Fruit fly (Drosophila melanogaster): ENCODE results near the gene CG10077.
A peak's percentile ranks its signal among the peaks of the same experiment; 100 is the strongest.

Gene CG10077

DNA sequence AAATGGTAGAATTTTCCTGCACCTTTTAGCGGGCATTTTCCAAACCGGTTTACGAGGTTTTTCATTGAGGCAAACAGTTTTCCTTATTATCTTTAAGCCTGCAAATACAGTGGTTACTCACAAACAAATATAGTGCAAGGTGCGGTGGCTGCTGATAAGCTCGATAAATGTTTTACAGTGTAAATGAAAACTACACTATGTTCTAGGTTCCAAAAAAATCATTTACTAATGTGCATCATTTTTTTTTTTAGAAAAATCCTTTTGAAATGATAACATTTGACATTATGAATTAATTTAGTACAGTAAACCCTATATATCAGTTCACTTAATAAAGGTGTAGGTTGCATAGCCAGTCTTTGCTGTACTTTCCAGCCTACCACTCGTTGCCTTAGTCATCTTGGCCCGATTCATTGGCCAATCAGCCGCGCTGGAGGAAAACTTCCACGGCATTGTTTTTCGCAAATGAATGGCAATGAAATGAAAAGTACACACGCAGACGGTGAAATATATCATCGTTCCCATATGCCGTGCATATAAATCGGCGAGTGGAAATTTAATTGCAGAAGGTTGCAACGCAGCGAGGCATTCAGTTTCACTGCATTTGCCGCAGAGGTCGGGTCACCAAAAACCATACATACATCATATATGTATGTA lies 22.5 kb upstream of the CG10077 start (continued):
- no peak for TF ChIP-seq NFAT (GFP tag; IDR thresholded peaks at IDR 0.05)
- TF ChIP-seq prd (optimal IDR thresholded peaks at IDR 0.05), result no peak
- TF ChIP-seq prd (GFP tag; IDR thresholded peaks at IDR 0.05), result peak; percentile 5; the same call in 1 of the 3 replicates
- TF ChIP-seq dan (GFP tag; IDR thresholded peaks at IDR 0.05), result no peak
- TF ChIP-seq lola (GFP tag; optimal IDR thresholded peaks at IDR 0.05), result peak in 1 of 3 experiments; percentile 47
- TF ChIP-seq CG7839 (tag; optimal IDR thresholded peaks at IDR 0.05), result peak; percentile 26
- TF ChIP-seq D19A (tag; optimal IDR thresholded peaks at IDR 0.05), result no peak
- peak; percentile 16 for TF ChIP-seq CG12391 (tag; optimal IDR thresholded peaks at IDR 0.05)
- TF ChIP-seq D19B (GFP tag; optimal IDR thresholded peaks at IDR 0.05), result no peak
- no peak for TF ChIP-seq CG7745 (tag; optimal IDR thresholded peaks at IDR 0.05)
- peak; percentile 12 for TF ChIP-seq Xbp1 (GFP tag; optimal IDR thresholded peaks at IDR 0.05)
- peak; percentile 52 for TF ChIP-seq CG15696 (tag; optimal IDR thresholded peaks at IDR 0.05)
- TF ChIP-seq Oli (tag; optimal IDR thresholded peaks at IDR 0.05), result peak; percentile 31
- no peak for TF ChIP-seq CG13624 (GFP tag; optimal IDR thresholded peaks at IDR 0.05)
- TF ChIP-seq CoRest (tag; optimal IDR thresholded peaks at IDR 0.05), result peak; percentile 17
- peak; percentile 44; the same call in 1 of the 2 replicates for TF ChIP-seq CG4404 (GFP tag; IDR thresholded peaks at IDR 0.05)
- TF ChIP-seq CG5953 (GFP tag; IDR thresholded peaks at IDR 0.05), result no peak
- no peak for TF ChIP-seq CG33213 (GFP tag; optimal IDR thresholded peaks at IDR 0.05)
- TF ChIP-seq pzg (GFP tag; optimal IDR thresholded peaks at IDR 0.05), result no peak
- no peak for TF ChIP-seq HLHmδ (GFP tag; optimal IDR thresholded peaks at IDR 0.05)
- TF ChIP-seq bab2 (GFP tag; optimal IDR thresholded peaks at IDR 0.05), result no peak
- no peak for TF ChIP-seq odd (GFP tag; optimal IDR thresholded peaks at IDR 0.05)
- TF ChIP-seq BtbVII (GFP tag; optimal IDR thresholded peaks at IDR 0.05), result no peak
- TF ChIP-seq wek (GFP tag; optimal IDR thresholded peaks at IDR 0.05), result no peak
- peak; percentile 88 for TF ChIP-seq grau (tag; optimal IDR thresholded peaks at IDR 0.05)
- TF ChIP-seq ci (GFP tag; IDR thresholded peaks at IDR 0.05), result 0 out of 3 replicates have a peak, but pooled peaks have one; percentile 7
- 0 out of 2 replicates have a peak, but pooled peaks have one; percentile 10 for TF ChIP-seq CG31441 (GFP tag; IDR thresholded peaks at IDR 0.05)
- no peak for TF ChIP-seq HLH3B (GFP tag; IDR thresholded peaks at IDR 0.05)
- TF ChIP-seq Neu2 (GFP tag; optimal IDR thresholded peaks at IDR 0.05; ENCODE audit: borderline replicate concordance), result no peak
- peak; percentile 23 for TF ChIP-seq nmo (GFP tag; optimal IDR thresholded peaks at IDR 0.05)
- no peak for TF ChIP-seq Asciz (GFP tag; optimal IDR thresholded peaks at IDR 0.05)
- TF ChIP-seq CG31365 (tag; optimal IDR thresholded peaks at IDR 0.05), result no peak
- no peak for TF ChIP-seq CG18764 (GFP tag; optimal IDR thresholded peaks at IDR 0.05)
- 0 out of 2 replicates have a peak, but pooled peaks have one; percentile 18 for TF ChIP-seq ttk (GFP tag; IDR thresholded peaks at IDR 0.05)
- TF ChIP-seq zf30C (GFP tag; optimal IDR thresholded peaks at IDR 0.05), result no peak
- peak in 1 of 2 experiments; percentile 43 for TF ChIP-seq bsh (GFP tag; optimal IDR thresholded peaks at IDR 0.05)
- no peak for TF ChIP-seq pros (GFP tag; optimal IDR thresholded peaks at IDR 0.05)
- TF ChIP-seq Eip74EF (GFP tag; optimal IDR thresholded peaks at IDR 0.05), result no peak
- no peak for TF ChIP-seq Nf-YC (tag; optimal IDR thresholded peaks at IDR 0.05)
- TF ChIP-seq row (GFP tag; IDR thresholded peaks at IDR 0.05), result peak; percentile 54
- TF ChIP-seq Sry-β (GFP tag; optimal IDR thresholded peaks at IDR 0.05), result no peak
- TF ChIP-seq Doc2 (GFP tag; IDR thresholded peaks at IDR 0.05), result no peak
- no peak for TF ChIP-seq CG4730 (GFP tag; IDR thresholded peaks at IDR 0.05)
- no peak for TF ChIP-seq YL-1 (GFP tag; optimal IDR thresholded peaks at IDR 0.05)
- TF ChIP-seq Ssrp (tag; optimal IDR thresholded peaks at IDR 0.05), result peak; percentile 10
- TF ChIP-seq CG9817 (tag; optimal IDR thresholded peaks at IDR 0.05), result no peak
- no peak for TF ChIP-seq amos (GFP tag; IDR thresholded peaks at IDR 0.05; ENCODE audit: partially characterized antibody)
- peak; percentile 2 for TF ChIP-seq dmrt99B (tag; optimal IDR thresholded peaks at IDR 0.05)
- peak; percentile 31 for TF ChIP-seq Chrac-16 (GFP tag; optimal IDR thresholded peaks at IDR 0.05)

Measured in whole organism, embryonic.